Worm (Caenorhabditis elegans): Measurements from ENCODE around the gene idpc-6.

DNA sequence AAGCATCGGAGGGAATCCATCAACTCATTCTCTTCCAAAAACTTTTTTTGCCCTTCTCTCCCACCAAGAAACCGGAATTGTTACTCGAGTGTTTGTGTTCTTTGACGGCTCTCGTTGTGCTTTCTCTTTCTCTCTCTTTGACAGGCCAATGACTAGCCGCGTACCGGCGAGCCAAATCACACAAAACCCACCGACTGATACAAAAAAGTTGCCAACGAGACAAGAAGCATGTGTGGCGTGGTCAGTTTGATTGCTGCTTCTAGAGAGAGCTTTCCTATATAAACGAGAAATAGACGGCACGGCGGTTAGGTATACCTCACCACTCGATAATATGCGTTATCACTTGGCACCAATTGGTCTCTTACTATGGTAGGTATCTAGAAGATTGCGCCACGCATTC lies 4.2 kb upstream of the idpc-6 start, which contains the start of gene pqn-63:
- TF ChIP-seq F57A8.1 (GFP tag; optimal IDR thresholded peaks at IDR 0.05) (no peak), F39B2.1 (GFP tag; IDR thresholded peaks at IDR 0.05) (no peak), bed-1 (GFP tag; IDR thresholded peaks at IDR 0.05) (no peak), him-1 (tag; optimal IDR thresholded peaks at IDR 0.05) (no peak), ztf-6 (GFP tag; IDR thresholded peaks at IDR 0.05) (no peak), ceh-58 (GFP tag; IDR thresholded peaks at IDR 0.05) (no peak), ztf-25 (GFP tag; IDR thresholded peaks at IDR 0.05) (no peak), pha-4 (tag; optimal IDR thresholded peaks at IDR 0.05) (no peak), lin-35 (GFP tag; optimal IDR thresholded peaks at IDR 0.05) (no peak), Y56A3A.18 (GFP tag; IDR thresholded peaks at IDR 0.05) (no peak), dpl-1 (GFP tag; optimal IDR thresholded peaks at IDR 0.05) (no peak), unc-62 (GFP tag; optimal IDR thresholded peaks at IDR 0.05) (no peak), mxl-1 (tag; optimal IDR thresholded peaks at IDR 0.05) (no peak), lin-40 (tag; optimal IDR thresholded peaks at IDR 0.05) (no peak)
